Fruit fly (Drosophila melanogaster) whole organism, embryonic: Measurements from ENCODE around the gene nmdyn-D7.

Experiments
- CG10209 ChIP-seq: fragments of 200-800 bp; sonication (Bioruptor generic); optimal IDR thresholded peaks from 3 replicates; lab custom pipeline; 2017; ENCODE audit warnings: missing biosample characterization, mild to moderate bottlenecking, missing genetic modification characterization, missing genetic modification reagents
- CG10274 ChIP-seq: fragments of 200-800 bp; sonication (Bioruptor generic); optimal IDR thresholded peaks from 3 replicates; lab custom pipeline; 2017; ENCODE audit warnings: missing biosample characterization, mild to moderate bottlenecking, missing genetic modification characterization
- CG10462 ChIP-seq: fragments of 200-800 bp; sonication (Bioruptor generic); optimal IDR thresholded peaks from 2 replicates; lab custom pipeline; 2016; ENCODE audit warnings: missing biosample characterization, missing genetic modification characterization
- CG11093 ChIP-seq: fragments of 200-800 bp; sonication (Bioruptor generic); IDR thresholded peaks from 3 replicates; pipeline ENCODE4 v1.3.6; 2022; ENCODE audit warnings: missing biosample characterization, missing genetic modification characterization
- CG11723 ChIP-seq: fragments of 200-800 bp; sonication (Bioruptor generic); optimal IDR thresholded peaks from 2 replicates; lab custom pipeline; 2017; ENCODE audit warnings: missing biosample characterization, mild to moderate bottlenecking, missing genetic modification characterization
- CG12659 ChIP-seq: fragments of 200-800 bp; sonication (Bioruptor generic); optimal IDR thresholded peaks from 3 replicates; lab custom pipeline; 2017; ENCODE audit warnings: mild to moderate bottlenecking, missing biosample characterization, missing genetic modification reagents, missing genetic modification characterization
- CG13296 ChIP-seq: fragments of 200-800 bp; sonication (Bioruptor generic); optimal IDR thresholded peaks from 3 replicates; lab custom pipeline; 2018; ENCODE audit warnings: missing biosample characterization, mild to moderate bottlenecking, missing genetic modification characterization
- CG14860 ChIP-seq: fragments of 200-800 bp; sonication (Bioruptor generic); IDR thresholded peaks from 3 replicates; pipeline ENCODE4 v1.3.6; 2022; ENCODE audit warnings: missing biosample characterization, missing genetic modification characterization; ENCODE audit not compliant: partially characterized antibody
- CG14965 ChIP-seq: fragments of 200-800 bp; sonication (Bioruptor generic); optimal IDR thresholded peaks from 2 replicates; lab custom pipeline; 2016; ENCODE audit warnings: missing biosample characterization, missing genetic modification characterization, borderline replicate concordance
- CG16863 ChIP-seq: fragments of 200-800 bp; sonication (Bioruptor generic); optimal IDR thresholded peaks from 3 replicates; lab custom pipeline; 2016; ENCODE audit warnings: missing biosample characterization, missing genetic modification characterization
- CG17829 ChIP-seq: fragments of 200-800 bp; optimal IDR thresholded peaks from 2 replicates; lab custom pipeline; 2019; ENCODE audit warnings: missing biosample characterization, mild to moderate bottlenecking, missing genetic modification characterization, moderate library complexity
- CG17912 ChIP-seq: fragments of 200-800 bp; sonication (Bioruptor generic); optimal IDR thresholded peaks from 2 replicates; lab custom pipeline; 2018; ENCODE audit warnings: missing biosample characterization, mild to moderate bottlenecking, missing genetic modification characterization
- CG3065 ChIP-seq: fragments of 200-800 bp; sonication (Bioruptor generic); optimal IDR thresholded peaks from 2 replicates; lab custom pipeline; 2016; ENCODE audit warnings: missing biosample characterization, missing genetic modification characterization
- CG32772 ChIP-seq: fragments of 200-800 bp; sonication (Bioruptor generic); IDR thresholded peaks from 2 replicates; pipeline ENCODE4 v1.3.6; 2022; ENCODE audit warnings: missing biosample characterization, missing genetic modification characterization
- CG34224 ChIP-seq: fragments of 200-800 bp; sonication (Bioruptor generic); IDR thresholded peaks from 3 replicates; pipeline ENCODE4 v1.3.6; 2022; ENCODE audit warnings: missing biosample characterization, missing genetic modification characterization; ENCODE audit not compliant: partially characterized antibody
- CG3726 ChIP-seq: fragments of 200-800 bp; sonication (Bioruptor generic); IDR thresholded peaks from 3 replicates; pipeline ENCODE4, ENCODE4 v1.3.6; 2022; ENCODE audit warnings: missing biosample characterization, missing genetic modification characterization
- CG5953 ChIP-seq: fragments of 200-800 bp; sonication (Bioruptor generic); IDR thresholded peaks from 2 replicates; pipeline ENCODE4 v1.3.6; 2022; ENCODE audit warnings: missing biosample characterization, missing genetic modification characterization
- CG6175 ChIP-seq: fragments of 200-800 bp; sonication (Bioruptor generic); IDR thresholded peaks from 3 replicates; pipeline ENCODE4 v1.3.6; 2022; ENCODE audit warnings: missing biosample characterization, missing genetic modification characterization
- CG8089 ChIP-seq: fragments of 200-800 bp; sonication (Bioruptor generic); optimal IDR thresholded peaks from 3 replicates; lab custom pipeline; 2016; ENCODE audit warnings: missing biosample characterization, missing genetic modification characterization
- CG9797 ChIP-seq: fragments of 200-800 bp; sonication (Bioruptor generic); optimal IDR thresholded peaks from 3 replicates; lab custom pipeline; 2018; ENCODE audit warnings: missing biosample characterization, mild to moderate bottlenecking, missing genetic modification characterization
- HLH3B ChIP-seq: fragments of 200-800 bp; sonication (Bioruptor generic); IDR thresholded peaks from 2 replicates; pipeline ENCODE4 v1.3.6; 2022; ENCODE audit warnings: missing biosample characterization, missing genetic modification characterization
- Hr3 ChIP-seq: fragments of 200-800 bp; sonication (Bioruptor generic); optimal IDR thresholded peaks from 3 replicates; lab custom pipeline; 2016; ENCODE audit warnings: missing biosample characterization, missing genetic modification characterization
- Hr78 ChIP-seq, 2 experiments: fragments of 200-800 bp in 1 of 2; fragments of >200 bp in 1 of 2; sonication (Bioruptor generic) in 1 of 2; optimal IDR thresholded peaks; 2 replicates each; lab custom pipeline; 2017 to 2019; ENCODE audit warnings: missing biosample characterization in 2 of 2, missing genetic modification characterization in 2 of 2, mild to moderate bottlenecking in 1 of 2, moderate library complexity in 1 of 2
- Jarid2 ChIP-seq: fragments of 200-800 bp; sonication (Bioruptor generic); optimal IDR thresholded peaks from 3 replicates; lab custom pipeline; 2017; ENCODE audit warnings: mild to moderate bottlenecking, missing biosample characterization, missing genetic modification reagents, missing genetic modification characterization
- Kr ChIP-seq: fragments of 200-800 bp; sonication (Bioruptor generic); optimal IDR thresholded peaks from 2 replicates; lab custom pipeline; 2017; ENCODE audit warnings: missing biosample characterization, mild to moderate bottlenecking, missing genetic modification characterization
- NfI ChIP-seq: fragments of 200-800 bp; sonication (Bioruptor generic); optimal IDR thresholded peaks from 3 replicates; lab custom pipeline; 2018; ENCODE audit warnings: missing biosample characterization, mild to moderate bottlenecking, missing genetic modification characterization, moderate library complexity
- Oli ChIP-seq: fragments of 200-800 bp; sonication (Bioruptor generic); optimal IDR thresholded peaks from 2 replicates; lab custom pipeline; 2018; ENCODE audit warnings: missing biosample characterization, mild to moderate bottlenecking, missing genetic modification characterization, moderate library complexity
- PHDP ChIP-seq: fragments of 200-800 bp; sonication (Bioruptor generic); optimal IDR thresholded peaks from 3 replicates; lab custom pipeline; 2018; ENCODE audit warnings: missing biosample characterization, mild to moderate bottlenecking, missing genetic modification characterization, moderate library complexity
- Sry-β ChIP-seq: fragments of 200-800 bp; sonication (Bioruptor generic); optimal IDR thresholded peaks from 2 replicates; lab custom pipeline; 2018; ENCODE audit warnings: missing biosample characterization, mild to moderate bottlenecking, missing genetic modification characterization, moderate library complexity
- Trl ChIP-seq, 3 experiments: fragments of >200 bp in 2 of 3; fragments of 200-800 bp in 1 of 3; sonication (Bioruptor generic) in 1 of 3; optimal IDR thresholded peaks; 2 replicates in 1 of 3; 3 replicates in 2 of 3; lab custom pipeline; 2016 to 2017; ENCODE audit warnings: missing biosample characterization in 1 of 3, missing genetic modification characterization in 1 of 3
- Usf ChIP-seq: fragments of 200-800 bp; sonication (Bioruptor generic); optimal IDR thresholded peaks from 2 replicates; lab custom pipeline; 2017; ENCODE audit warnings: missing genotype, missing biosample characterization, missing genetic modification characterization
- ara ChIP-seq: fragments of 200-800 bp; sonication (Bioruptor generic); IDR thresholded peaks from 2 replicates; pipeline ENCODE4 v1.3.6; 2022; ENCODE audit warnings: missing biosample characterization, missing genetic modification characterization
- ato ChIP-seq: fragments of 200-800 bp; sonication (Bioruptor generic); IDR thresholded peaks from 2 replicates; pipeline ENCODE4 v1.3.6; 2022; ENCODE audit warnings: missing biosample characterization, missing genetic modification characterization; ENCODE audit not compliant: partially characterized antibody
- fd96Cb ChIP-seq: fragments of 200-800 bp; sonication (Bioruptor generic); optimal IDR thresholded peaks from 2 replicates; lab custom pipeline; 2018; ENCODE audit warnings: missing biosample characterization, mild to moderate bottlenecking, missing genetic modification characterization, moderate library complexity
- gcm ChIP-seq: fragments of 200-800 bp; sonication (Bioruptor generic); optimal IDR thresholded peaks from 2 replicates; lab custom pipeline; 2019; ENCODE audit warnings: missing biosample characterization, mild to moderate bottlenecking, missing genetic modification characterization, moderate library complexity
- inv ChIP-seq: fragments of 200-800 bp; sonication (Bioruptor generic); IDR thresholded peaks from 2 replicates; pipeline ENCODE4 v1.3.6; 2022; ENCODE audit warnings: missing biosample characterization, missing genetic modification characterization; ENCODE audit not compliant: partially characterized antibody
- kay ChIP-seq: fragments of 200-800 bp; sonication (Bioruptor generic); optimal IDR thresholded peaks from 2 replicates; lab custom pipeline; 2016; ENCODE audit warnings: missing biosample characterization, missing genetic modification characterization
- ken ChIP-seq: fragments of 200-800 bp; sonication (Bioruptor generic); IDR thresholded peaks from 3 replicates; pipeline ENCODE4 v1.3.6; 2022; ENCODE audit warnings: missing biosample characterization, missing genetic modification characterization
- luna ChIP-seq: fragments of 200-800 bp; sonication (Bioruptor generic); optimal IDR thresholded peaks from 2 replicates; lab custom pipeline; 2016; ENCODE audit warnings: missing biosample characterization, missing genetic modification characterization
- mirr ChIP-seq: fragments of 200-800 bp; sonication (Bioruptor generic); optimal IDR thresholded peaks from 3 replicates; lab custom pipeline; 2018; ENCODE audit warnings: missing biosample characterization, mild to moderate bottlenecking, missing genetic modification characterization
- nerfin-2 ChIP-seq: fragments of 200-800 bp; sonication (Bioruptor generic); IDR thresholded peaks from 2 replicates; pipeline ENCODE4 v1.3.6; 2022; ENCODE audit warnings: missing biosample characterization, missing genetic modification characterization; ENCODE audit not compliant: partially characterized antibody
- pan ChIP-seq, 4 experiments: fragments of >200 bp in 3 of 4; fragments of 200-800 bp in 1 of 4; sonication (Bioruptor generic) in 1 of 4; optimal IDR thresholded peaks in 3 of 4; IDR thresholded peaks in 1 of 4; 2 replicates each; pipeline versions ENCODE4 v1.3.6 to Lab custom; 2017 to 2022; ENCODE audit warnings: missing biosample characterization in 2 of 4, missing genetic modification characterization in 2 of 4, mixed read lengths in 1 of 4
- peb ChIP-seq: fragments of 200-800 bp; sonication (Bioruptor generic); IDR thresholded peaks from 2 replicates; pipeline ENCODE4 v1.3.6; 2022; ENCODE audit warnings: missing biosample characterization, missing genetic modification characterization
- psq ChIP-seq: fragments of 200-800 bp; sonication (Bioruptor generic); optimal IDR thresholded peaks from 2 replicates; lab custom pipeline; 2017; ENCODE audit warnings: missing biosample characterization, missing genetic modification characterization
- seq ChIP-seq: fragments of 200-800 bp; sonication (Bioruptor generic); IDR thresholded peaks from 2 replicates; pipeline ENCODE4 v1.3.6; 2022; ENCODE audit warnings: missing biosample characterization, missing genetic modification characterization
- sisA ChIP-seq: fragments of 200-800 bp; sonication (Bioruptor generic); IDR thresholded peaks from 2 replicates; pipeline ENCODE4 v1.3.6; 2022; ENCODE audit warnings: missing biosample characterization, missing genetic modification characterization
- slp2 ChIP-seq: fragments of 200-800 bp; sonication (Bioruptor generic); optimal IDR thresholded peaks from 2 replicates; lab custom pipeline; 2016; ENCODE audit warnings: missing biosample characterization, missing genetic modification characterization
- tup ChIP-seq: fragments of 200-800 bp; sonication (Bioruptor generic); optimal IDR thresholded peaks from 2 replicates; lab custom pipeline; 2016; ENCODE audit warnings: missing biosample characterization, mild to moderate bottlenecking, missing genetic modification characterization, moderate library complexity
- yki ChIP-seq: fragments of >200 bp; optimal IDR thresholded peaks from 3 replicates; lab custom pipeline; 2018

The nmdyn-D7 gene

dm6 chr3R:9701148-9701703 lies 21.5 kb downstream of the nmdyn-D7 start:
- no peak for TF ChIP-seq CG17829 (tag; lab: Kevin White, UChicago)
- TF ChIP-seq CG11093 (GFP tag; lab: Robert Waterston, UW), result no peak
- peak; percentile 86 for TF ChIP-seq mirr
- no peak for TF ChIP-seq CG14965 (GFP tag; lab: Kevin White, UChicago)
- no peak for TF ChIP-seq inv
- peak; percentile 15 for TF ChIP-seq CG17912 (GFP tag; lab: Kevin White, UChicago)
- TF ChIP-seq Hr78 (GFP tag; optimal IDR thresholded peaks at IDR 0.05; lab: Kevin White, UChicago), result no peak
- TF ChIP-seq yki (lab: Kevin White, UChicago), result no peak
- no peak for TF ChIP-seq seq (GFP tag; lab: Robert Waterston, UW)
- TF ChIP-seq CG14860 (GFP tag; lab: Robert Waterston, UW), result no peak
- TF ChIP-seq PHDP, result peak; percentile 32
- TF ChIP-seq gcm (GFP tag; lab: Kevin White, UChicago), result no peak
- TF ChIP-seq kay (GFP tag; lab: Kevin White, UChicago), result peak; percentile 42
- TF ChIP-seq ara (GFP tag; lab: Robert Waterston, UW), result no peak
- TF ChIP-seq slp2 (GFP tag; lab: Kevin White, UChicago), result no peak
- TF ChIP-seq Oli (tag; lab: Kevin White, UChicago), result peak; percentile 17
- TF ChIP-seq Sry-β (GFP tag; lab: Kevin White, UChicago), result no peak
- TF ChIP-seq CG13296 (GFP tag; lab: Kevin White, UChicago), result peak; percentile 66
- TF ChIP-seq CG3065 (GFP tag; lab: Kevin White, UChicago), result no peak
- TF ChIP-seq sisA (GFP tag; lab: Robert Waterston, UW), result no peak
- TF ChIP-seq Trl (optimal IDR thresholded peaks at IDR 0.05; lab: Kevin White, UChicago), result no peak
- peak; percentile 1 for TF ChIP-seq Trl (GFP tag; optimal IDR thresholded peaks at IDR 0.05; lab: Kevin White, UChicago)
- no peak for TF ChIP-seq Hr3 (GFP tag; lab: Kevin White, UChicago)
- no peak for TF ChIP-seq CG9797 (GFP tag; lab: Kevin White, UChicago)
- TF ChIP-seq Jarid2 (GFP tag; lab: Kevin White, UChicago), result no peak
- TF ChIP-seq CG10274 (GFP tag; lab: Kevin White, UChicago), result peak; percentile 32
- peak; percentile 45 for TF ChIP-seq NfI (GFP tag; lab: Kevin White, UChicago)
- TF ChIP-seq luna (GFP tag; lab: Kevin White, UChicago), result peak; percentile 34
- TF ChIP-seq CG11723, result no peak
- TF ChIP-seq pan (optimal IDR thresholded peaks at IDR 0.05; lab: Kevin White, UChicago), result no peak
- TF ChIP-seq pan (GFP tag; optimal IDR thresholded peaks at IDR 0.05 in 1 of 2, IDR thresholded peaks at IDR 0.05 in 1 of 2), result no peak
- peak; percentile 35 for TF ChIP-seq CG12659 (GFP tag; lab: Kevin White, UChicago)
- no peak for TF ChIP-seq CG32772 (GFP tag; lab: Robert Waterston, UW)
- no peak for TF ChIP-seq psq (GFP tag; lab: Kevin White, UChicago)
- TF ChIP-seq CG16863 (GFP tag; lab: Kevin White, UChicago), result no peak
- no peak for TF ChIP-seq ato (GFP tag; lab: Robert Waterston, UW)
- no peak for TF ChIP-seq HLH3B (GFP tag; lab: Robert Waterston, UW)
- no peak for TF ChIP-seq CG34224 (GFP tag; lab: Robert Waterston, UW)
- TF ChIP-seq ken (GFP tag; lab: Robert Waterston, UW), result no peak
- TF ChIP-seq CG8089 (GFP tag; lab: Kevin White, UChicago), result peak; percentile 17
- TF ChIP-seq tup (GFP tag; lab: Kevin White, UChicago), result no peak
- TF ChIP-seq CG3726 (GFP tag; lab: Robert Waterston, UW), result no peak
- no peak for TF ChIP-seq CG6175 (GFP tag; lab: Robert Waterston, UW)
- TF ChIP-seq Kr (GFP tag; lab: Kevin White, UChicago), result no peak
- no peak for TF ChIP-seq nerfin-2 (GFP tag; lab: Robert Waterston, UW)
- TF ChIP-seq CG10209 (GFP tag; lab: Kevin White, UChicago), result peak; percentile 34
- TF ChIP-seq CG5953 (GFP tag; lab: Robert Waterston, UW), result no peak
- TF ChIP-seq peb (GFP tag; lab: Robert Waterston, UW), result no peak
- TF ChIP-seq fd96Cb (tag; lab: Kevin White, UChicago), result no peak
- no peak for TF ChIP-seq CG10462 (GFP tag; lab: Kevin White, UChicago)
- TF ChIP-seq Usf (GFP tag; lab: Kevin White, UChicago), result no peak
